Worm (Caenorhabditis elegans): Measurements from ENCODE around the gene npr-39.

Gene npr-39

ce11 chrV:10039837-10040236 is 27.0 kb upstream of the npr-39 start:
- TF ChIP-seq cebp-2 (GFP tag; IDR thresholded peaks at IDR 0.05) = no peak
- no peak for TF ChIP-seq F52B5.7 (tag; optimal IDR thresholded peaks at IDR 0.05)
- TF ChIP-seq rec-8 (tag; optimal IDR thresholded peaks at IDR 0.05) = no peak
- TF ChIP-seq lsl-1 (GFP tag; optimal IDR thresholded peaks at IDR 0.05) = no peak
- no peak for TF ChIP-seq Y67H2A.10 (GFP tag; conservative IDR thresholded peaks at IDR 0.05)
- no peak for TF ChIP-seq hlh-12 (tag; optimal IDR thresholded peaks at IDR 0.05)
- TF ChIP-seq bed-2 (GFP tag; IDR thresholded peaks at IDR 0.05) = no peak
- no peak for TF ChIP-seq unc-130 (GFP tag; optimal IDR thresholded peaks at IDR 0.05)
- no peak for TF ChIP-seq F55B11.4 (tag; optimal IDR thresholded peaks at IDR 0.05; ENCODE audit: borderline replicate concordance, insufficient read depth)
- TF ChIP-seq nhr-179 (tag; optimal IDR thresholded peaks at IDR 0.05) = no peak
- TF ChIP-seq ztf-28 (GFP tag; IDR thresholded peaks at IDR 0.05) = no peak
- no peak for TF ChIP-seq hsf-1 (GFP tag; IDR thresholded peaks at IDR 0.05)
- TF ChIP-seq sea-2 (GFP tag; IDR thresholded peaks at IDR 0.05) = no peak
- TF ChIP-seq zfh-2 (GFP tag; conservative IDR thresholded peaks at IDR 0.05) = peak; percentile 79
- TF ChIP-seq ccch-3 (GFP tag; optimal IDR thresholded peaks at IDR 0.05) = no peak
- no peak for TF ChIP-seq egl-18 (GFP tag; IDR thresholded peaks at IDR 0.05)
- no peak for TF ChIP-seq nfya-2 (GFP tag; IDR thresholded peaks at IDR 0.05)
- peak in 1 of 2 experiments; percentile 27 for TF ChIP-seq let-607 (tag; optimal IDR thresholded peaks at IDR 0.05)
- peak; percentile 47 for TF ChIP-seq madf-10 (tag; optimal IDR thresholded peaks at IDR 0.05)
- TF ChIP-seq egl-44 (GFP tag; IDR thresholded peaks at IDR 0.05) = 0 out of 2 replicates have a peak, but pooled peaks have one; percentile 44
- no peak for TF ChIP-seq mes-4 (tag; optimal IDR thresholded peaks at IDR 0.05)
- TF ChIP-seq D2030.7 (GFP tag; IDR thresholded peaks at IDR 0.05) = no peak
- no peak for TF ChIP-seq ztf-22 (GFP tag; optimal IDR thresholded peaks at IDR 0.05)
- TF ChIP-seq nfyb-1 (GFP tag; IDR thresholded peaks at IDR 0.05) = 0 out of 2 replicates have a peak, but pooled peaks have one; percentile 55
- no peak for TF ChIP-seq Y95B8A.8 (GFP tag; IDR thresholded peaks at IDR 0.05)
- TF ChIP-seq aptf-2 (GFP tag; conservative IDR thresholded peaks at IDR 0.05) = no peak
- TF ChIP-seq mxl-1 (tag; optimal IDR thresholded peaks at IDR 0.05) = no peak
- TF ChIP-seq ZK185.1 (tag; optimal IDR thresholded peaks at IDR 0.05; ENCODE audit: poor library complexity, severe bottlenecking) = no peak
- no peak for TF ChIP-seq sdz-38 (tag; optimal IDR thresholded peaks at IDR 0.05)
- TF ChIP-seq lir-1 (GFP tag; conservative IDR thresholded peaks at IDR 0.05) = peak; percentile 68
- TF ChIP-seq madf-8 (GFP tag; conservative IDR thresholded peaks at IDR 0.05) = no peak
- TF ChIP-seq unc-62 (GFP tag; optimal IDR thresholded peaks at IDR 0.05) = no peak
- TF ChIP-seq ztf-3 (GFP tag; optimal IDR thresholded peaks at IDR 0.05) = no peak
- no peak for TF ChIP-seq snpc-1.1 (tag; optimal IDR thresholded peaks at IDR 0.05; ENCODE audit: insufficient read depth)
- peak; percentile 36 for TF ChIP-seq lin-54 (GFP tag; optimal IDR thresholded peaks at IDR 0.05)
- TF ChIP-seq sptf-2 (GFP tag; optimal IDR thresholded peaks at IDR 0.05) = peak; percentile 13
- no peak for TF ChIP-seq lag-1 (GFP tag; IDR thresholded peaks at IDR 0.05)
- peak; percentile 59 for TF ChIP-seq mcd-1 (GFP tag; IDR thresholded peaks at IDR 0.05)
- peak; percentile 83 for TF ChIP-seq hmg-1.2 (GFP tag; IDR thresholded peaks at IDR 0.05)
- no peak for TF ChIP-seq F39B2.1 (GFP tag; IDR thresholded peaks at IDR 0.05)
- no peak for TF ChIP-seq ztf-6 (GFP tag; IDR thresholded peaks at IDR 0.05)
- TF ChIP-seq dpff-1 (tag; optimal IDR thresholded peaks at IDR 0.05) = no peak
- TF ChIP-seq F33H1.4 (GFP tag; IDR thresholded peaks at IDR 0.05) = no peak
- no peak for TF ChIP-seq mel-28 (tag; optimal IDR thresholded peaks at IDR 0.05; ENCODE audit: borderline replicate concordance)
- TF ChIP-seq ets-4 (GFP tag; optimal IDR thresholded peaks at IDR 0.05) = no peak
- TF ChIP-seq T07F8.4 (tag; optimal IDR thresholded peaks at IDR 0.05) = no peak
- no peak for TF ChIP-seq F57A8.1 (GFP tag; optimal IDR thresholded peaks at IDR 0.05)
- TF ChIP-seq ceh-27 (GFP tag; optimal IDR thresholded peaks at IDR 0.05) = peak; percentile 48
- no peak for TF ChIP-seq T26A5.8 (tag; optimal IDR thresholded peaks at IDR 0.05)

All from whole organism, young adult.